Worm (Caenorhabditis elegans) whole organism, young adult: ENCODE measurements around the gene R02F11.12.

Experiments
- F23B12.7 ChIP-seq: sonication (generic microtip); optimal IDR thresholded peaks from 2 replicates; lab custom pipeline; 2017; ENCODE audit warnings: missing genetic modification characterization, mild to moderate bottlenecking, missing compliant biosample characterization, antibody characterized with exemption, moderate library complexity; ENCODE audit not compliant: insufficient read depth
- F33H1.4 ChIP-seq: fragments of 200-800 bp; sonication (Bioruptor generic); IDR thresholded peaks from 2 replicates; pipeline ENCODE4 v1.3.6; 2022; ENCODE audit warnings: missing genetic modification reagents, missing genetic modification characterization, missing compliant biosample characterization
- F49E8.2 ChIP-seq: sonication (generic microtip); optimal IDR thresholded peaks from 3 replicates; lab custom pipeline; 2017; ENCODE audit warnings: missing genetic modification characterization, mild to moderate bottlenecking, missing compliant biosample characterization, antibody characterized with exemption, moderate library complexity; ENCODE audit not compliant: insufficient read depth
- F57A8.1 ChIP-seq: fragments of 200-800 bp; sonication (Bioruptor generic); optimal IDR thresholded peaks from 2 replicates; lab custom pipeline; 2018; ENCODE audit warnings: mild to moderate bottlenecking, missing genetic modification characterization, moderate library complexity, missing compliant biosample characterization
- K11D2.4 ChIP-seq: fragments of 200-800 bp; sonication (Bioruptor generic); IDR thresholded peaks from 2 replicates; pipeline ENCODE4 v1.3.6; 2022; ENCODE audit warnings: missing genetic modification reagents, missing genetic modification characterization, missing compliant biosample characterization
- T07F8.4 ChIP-seq: sonication (generic microtip); optimal IDR thresholded peaks from 2 replicates; lab custom pipeline; 2016; ENCODE audit warnings: mild to moderate bottlenecking, missing genetic modification characterization, moderate library complexity, missing compliant biosample characterization
- T26A5.8 ChIP-seq: sonication (generic microtip); optimal IDR thresholded peaks from 2 replicates; lab custom pipeline; 2016; ENCODE audit warnings: missing genetic modification characterization, missing compliant biosample characterization
- Y53F4B.3 ChIP-seq: fragments of 200-800 bp; sonication (Bioruptor generic); IDR thresholded peaks from 2 replicates; pipeline ENCODE4 v1.3.6; 2022; ENCODE audit warnings: missing genetic modification reagents, missing genetic modification characterization, missing compliant biosample characterization
- Y53G8AR.9 ChIP-seq: fragments of 200-800 bp; sonication (Bioruptor generic); conservative IDR thresholded peaks from 2 replicates; pipeline ENCODE4 v1.3.6; 2022; ENCODE audit warnings: missing genetic modification reagents, missing genetic modification characterization, missing compliant biosample characterization
- Y67H2A.10 ChIP-seq: fragments of 200-800 bp; sonication (Bioruptor generic); conservative IDR thresholded peaks from 2 replicates; pipeline ENCODE4 v1.3.6; 2022; ENCODE audit warnings: missing genetic modification reagents, missing genetic modification characterization, missing compliant biosample characterization
- Y95B8A.8 ChIP-seq: fragments of 200-800 bp; sonication (Bioruptor generic); IDR thresholded peaks from 2 replicates; pipeline ENCODE4 v1.3.6; 2022; ENCODE audit warnings: missing genetic modification reagents, missing genetic modification characterization, missing compliant biosample characterization
- ama-1 ChIP-seq, 3 experiments: fragments of 150-350 bp in 1 of 3; sonication (generic microtip) in 2 of 3; optimal IDR thresholded peaks; 2 replicates each; lab custom pipeline; 2014 to 2018; ENCODE audit warnings: missing biosample characterization in 2 of 3, missing genetic modification characterization in 2 of 3, missing genetic modification reagents in 2 of 3
- athp-1 ChIP-seq: sonication (generic microtip); optimal IDR thresholded peaks from 2 replicates; lab custom pipeline; 2017; ENCODE audit warnings: mild to moderate bottlenecking, missing genetic modification characterization, missing compliant biosample characterization
- attf-6 ChIP-seq: fragments of 200-800 bp; sonication (Bioruptor generic); IDR thresholded peaks from 2 replicates; pipeline ENCODE4 v1.3.6; 2022; ENCODE audit warnings: missing genetic modification reagents, missing genetic modification characterization, missing compliant biosample characterization
- ceh-100 ChIP-seq: fragments of 200-800 bp; sonication (Bioruptor generic); IDR thresholded peaks from 2 replicates; pipeline ENCODE4 v1.3.6; 2022; ENCODE audit warnings: missing genetic modification reagents, missing genetic modification characterization, missing compliant biosample characterization
- ceh-27 ChIP-seq: fragments of 200-800 bp; sonication (Bioruptor generic); optimal IDR thresholded peaks from 2 replicates; lab custom pipeline; 2018; ENCODE audit warnings: mild to moderate bottlenecking, missing genetic modification characterization, moderate library complexity, missing compliant biosample characterization
- dpff-1 ChIP-seq: sonication (generic microtip); optimal IDR thresholded peaks from 2 replicates; lab custom pipeline; 2017; ENCODE audit warnings: mild to moderate bottlenecking, missing genetic modification characterization, missing compliant biosample characterization
- ekl-4 ChIP-seq: fragments of 200-800 bp; sonication (Bioruptor generic); IDR thresholded peaks from 2 replicates; pipeline ENCODE4 v1.3.6; 2022; ENCODE audit warnings: missing genetic modification reagents, missing genetic modification characterization, missing compliant biosample characterization
- him-1 ChIP-seq: sonication (generic microtip); optimal IDR thresholded peaks from 2 replicates; lab custom pipeline; 2016; ENCODE audit warnings: missing genotype, missing genetic modification reagents, missing genetic modification characterization, missing compliant biosample characterization
- hmg-20 ChIP-seq: fragments of 200-800 bp; sonication (Bioruptor generic); IDR thresholded peaks from 2 replicates; pipeline ENCODE4 v1.3.6; 2022; ENCODE audit warnings: missing genetic modification reagents, missing genetic modification characterization, missing compliant biosample characterization
- hsf-1 ChIP-seq: fragments of 200-800 bp; sonication (Bioruptor generic); IDR thresholded peaks from 2 replicates; pipeline ENCODE4 v1.3.6; 2022; ENCODE audit warnings: missing genetic modification reagents, missing genetic modification characterization, missing compliant biosample characterization
- lag-1 ChIP-seq: fragments of 200-800 bp; sonication (Bioruptor generic); IDR thresholded peaks from 2 replicates; pipeline ENCODE4 v1.3.6; 2022; ENCODE audit warnings: missing genetic modification reagents, missing genetic modification characterization, missing compliant biosample characterization
- lin-35 ChIP-seq, 3 experiments: fragments of 150-350 bp in 2 of 3; sonication (generic microtip) in 1 of 3; optimal IDR thresholded peaks; 2 replicates each; lab custom pipeline; 2014 to 2018; ENCODE audit warnings: missing biosample characterization in 3 of 3, missing genetic modification characterization in 3 of 3, missing genetic modification reagents in 3 of 3
- lir-1 ChIP-seq: fragments of 200-800 bp; sonication (Bioruptor generic); conservative IDR thresholded peaks from 2 replicates; pipeline ENCODE4 v1.3.6; 2022; ENCODE audit warnings: missing genetic modification reagents, missing genetic modification characterization, missing compliant biosample characterization
- lsl-1 ChIP-seq: fragments of 200-800 bp; sonication (Bioruptor generic); optimal IDR thresholded peaks from 2 replicates; lab custom pipeline; 2018; ENCODE audit warnings: mild to moderate bottlenecking, missing genetic modification characterization, moderate library complexity, missing compliant biosample characterization
- lsy-27 ChIP-seq: sonication (generic microtip); optimal IDR thresholded peaks from 2 replicates; lab custom pipeline; 2017; ENCODE audit warnings: missing genetic modification characterization, mild to moderate bottlenecking, missing compliant biosample characterization, antibody characterized with exemption, missing genotype, borderline replicate concordance; ENCODE audit not compliant: insufficient read depth
- madf-6 ChIP-seq: fragments of 200-800 bp; sonication (Bioruptor generic); IDR thresholded peaks from 2 replicates; pipeline ENCODE4 v1.3.6; 2022; ENCODE audit warnings: missing genetic modification reagents, missing genetic modification characterization, missing compliant biosample characterization
- mel-28 ChIP-seq: sonication (generic microtip); optimal IDR thresholded peaks from 2 replicates; lab custom pipeline; 2016; ENCODE audit warnings: borderline replicate concordance, mild to moderate bottlenecking, missing genetic modification characterization, missing compliant biosample characterization
- nfya-1 ChIP-seq: sonication (generic microtip); optimal IDR thresholded peaks from 2 replicates; lab custom pipeline; 2017; ENCODE audit warnings: antibody characterized with exemption, missing compliant biosample characterization, missing genetic modification characterization, borderline replicate concordance; ENCODE audit not compliant: insufficient read depth
- nfya-2 ChIP-seq: fragments of 200-800 bp; sonication (Bioruptor generic); IDR thresholded peaks from 2 replicates; pipeline ENCODE4 v1.3.6; 2022; ENCODE audit warnings: missing genetic modification reagents, missing genetic modification characterization, missing compliant biosample characterization
- pbrm-1 ChIP-seq: fragments of 200-800 bp; sonication (Bioruptor generic); IDR thresholded peaks from 2 replicates; pipeline ENCODE4 v1.3.6; 2022; ENCODE audit warnings: missing genetic modification reagents, missing genetic modification characterization, missing compliant biosample characterization
- rcor-1 ChIP-seq: fragments of 200-800 bp; sonication (Bioruptor generic); IDR thresholded peaks from 2 replicates; pipeline ENCODE4 v1.3.6; 2022; ENCODE audit warnings: missing genetic modification reagents, missing genetic modification characterization, missing compliant biosample characterization
- rpc-1 ChIP-seq, 2 experiments: fragments of 150-350 bp in 1 of 2; sonication (generic microtip) in 1 of 2; optimal IDR thresholded peaks; 2 replicates each; lab custom pipeline; 2014 to 2018; ENCODE audit warnings: missing biosample characterization in 1 of 2, missing genetic modification characterization in 1 of 2, missing genetic modification reagents in 1 of 2, missing genotype in 1 of 2
- snpc-1.1 ChIP-seq: sonication (generic microtip); optimal IDR thresholded peaks from 2 replicates; lab custom pipeline; 2017; ENCODE audit warnings: missing genetic modification characterization, mild to moderate bottlenecking, missing compliant biosample characterization, antibody characterized with exemption, moderate library complexity, missing genotype, missing genetic modification reagents; ENCODE audit not compliant: insufficient read depth
- snpc-1.3 ChIP-seq: sonication (generic microtip); optimal IDR thresholded peaks from 2 replicates; lab custom pipeline; 2017; ENCODE audit warnings: missing genetic modification characterization, mild to moderate bottlenecking, missing compliant biosample characterization, antibody characterized with exemption, moderate library complexity, missing genotype, missing genetic modification reagents; ENCODE audit not compliant: insufficient read depth
- snpc-3.4 ChIP-seq: sonication (generic microtip); optimal IDR thresholded peaks from 2 replicates; lab custom pipeline; 2017; ENCODE audit warnings: missing genetic modification characterization, mild to moderate bottlenecking, missing compliant biosample characterization, antibody characterized with exemption, moderate library complexity, missing genotype, missing genetic modification reagents
- snpc-4 ChIP-seq, 5 experiments: fragments of 150-350 bp in 1 of 5; sonication (generic microtip) in 4 of 5; optimal IDR thresholded peaks; 2 replicates each; lab custom pipeline; 2014 to 2018; ENCODE audit warnings: missing genetic modification characterization in 5 of 5, missing biosample characterization in 3 of 5, antibody characterized with exemption in 2 of 5, mild to moderate bottlenecking in 2 of 5, missing compliant biosample characterization in 2 of 5, missing genotype in 2 of 5, moderate library complexity in 2 of 5, missing genetic modification reagents in 1 of 5
- sptf-2 ChIP-seq: fragments of 200-800 bp; sonication (Bioruptor generic); optimal IDR thresholded peaks from 2 replicates; lab custom pipeline; 2018; ENCODE audit warnings: mild to moderate bottlenecking, missing genetic modification characterization, missing compliant biosample characterization
- tbp1 ChIP-seq: fragments of 200-800 bp; sonication (Bioruptor generic); optimal IDR thresholded peaks from 2 replicates; lab custom pipeline; 2018; ENCODE audit warnings: mild to moderate bottlenecking, missing genetic modification characterization, missing compliant biosample characterization
- tbx-9 ChIP-seq: sonication (generic microtip); optimal IDR thresholded peaks from 2 replicates; lab custom pipeline; 2016; ENCODE audit warnings: borderline replicate concordance, missing genetic modification characterization, inconsistent platforms, missing compliant biosample characterization
- tlf-1 ChIP-seq: fragments of 200-800 bp; sonication (Bioruptor generic); optimal IDR thresholded peaks from 2 replicates; lab custom pipeline; 2018; ENCODE audit warnings: mild to moderate bottlenecking, missing genetic modification characterization, missing compliant biosample characterization
- xnd-1 ChIP-seq: sonication (generic microtip); optimal IDR thresholded peaks from 2 replicates; lab custom pipeline; 2016; ENCODE audit warnings: missing genotype, missing genetic modification reagents, missing genetic modification characterization, missing compliant biosample characterization
- ztf-28 ChIP-seq: fragments of 200-800 bp; sonication (Bioruptor generic); IDR thresholded peaks from 2 replicates; pipeline ENCODE4 v1.3.6; 2022; ENCODE audit warnings: missing genetic modification reagents, missing genetic modification characterization, missing compliant biosample characterization
- ztf-3 ChIP-seq: fragments of 200-800 bp; sonication (Bioruptor generic); optimal IDR thresholded peaks from 2 replicates; lab custom pipeline; 2018; ENCODE audit warnings: mild to moderate bottlenecking, missing genetic modification characterization, missing compliant biosample characterization
- ztf-6 ChIP-seq: fragments of 200-800 bp; sonication (Bioruptor generic); IDR thresholded peaks from 2 replicates; pipeline ENCODE4 v1.3.6; 2022; ENCODE audit warnings: missing genetic modification reagents, missing genetic modification characterization, missing compliant biosample characterization

R02F11.12 gene

ce11 chrV:4758540-4758939 is 31.9 kb upstream of the R02F11.12 start:
- TF ChIP-seq lin-35 (GFP tag; optimal IDR thresholded peaks at IDR 0.05; lab: Kevin White, UChicago) (peak in 1 of 3 experiments; percentile 17), tbp1 (no peak), xnd-1 (tag; lab: Kevin White, UChicago) (no peak), madf-6 (GFP tag; lab: Robert Waterston, UW) (peak; percentile 63), snpc-1.3 (tag; lab: Kevin White, UChicago) (no peak), ekl-4 (GFP tag; lab: Robert Waterston, UW) (peak; percentile 52; the same call in 1 of the 2 replicates), attf-6 (peak; percentile 47; the same call in 1 of the 2 replicates), Y53F4B.3 (GFP tag; lab: Robert Waterston, UW) (no peak), ztf-3 (GFP tag; lab: Kevin White, UChicago) (no peak), ceh-100 (GFP tag; lab: Robert Waterston, UW) (no peak), Y53G8AR.9 (GFP tag; lab: Robert Waterston, UW) (peak; percentile 79), ama-1 (optimal IDR thresholded peaks at IDR 0.05; lab: Kevin White, UChicago) (no peak), ama-1 (GFP tag; optimal IDR thresholded peaks at IDR 0.05; lab: Kevin White, UChicago) (peak in 1 of 2 experiments; percentile 37), hsf-1 (GFP tag; lab: Robert Waterston, UW) (peak; percentile 74), T07F8.4 (tag; lab: Kevin White, UChicago) (no peak), F33H1.4 (0 out of 2 replicates have a peak, but pooled peaks have one; percentile 21), F23B12.7 (tag; lab: Kevin White, UChicago) (no peak), ztf-28 (GFP tag; lab: Robert Waterston, UW) (no peak), K11D2.4 (no peak), Y95B8A.8 (0 out of 2 replicates have a peak, but pooled peaks have one; percentile 39), pbrm-1 (GFP tag; lab: Robert Waterston, UW) (no peak), snpc-3.4 (tag; lab: Kevin White, UChicago) (no peak), ceh-27 (GFP tag; lab: Kevin White, UChicago) (no peak), Y67H2A.10 (GFP tag; lab: Robert Waterston, UW) (no peak), tlf-1 (no peak), ztf-6 (GFP tag; lab: Robert Waterston, UW) (no peak), lir-1 (GFP tag; lab: Robert Waterston, UW) (no peak), dpff-1 (no peak), F49E8.2 (tag; lab: Kevin White, UChicago) (peak; percentile 15), nfya-1 (tag; lab: Kevin White, UChicago) (no peak), sptf-2 (GFP tag; lab: Kevin White, UChicago) (no peak), him-1 (tag; lab: Kevin White, UChicago) (peak; percentile 21), snpc-1.1 (tag; lab: Kevin White, UChicago) (no peak), lag-1 (GFP tag; lab: Robert Waterston, UW) (no peak), nfya-2 (no peak), rpc-1 (optimal IDR thresholded peaks at IDR 0.05; lab: Kevin White, UChicago) (no peak), rpc-1 (tag; optimal IDR thresholded peaks at IDR 0.05; lab: Kevin White, UChicago) (no peak), T26A5.8 (peak; percentile 2), rcor-1 (GFP tag; lab: Robert Waterston, UW) (peak; percentile 46; the same call in 1 of the 2 replicates), mel-28 (tag; lab: Kevin White, UChicago) (no peak), lsy-27 (tag; lab: Kevin White, UChicago) (no peak), tbx-9 (tag; lab: Kevin White, UChicago) (no peak), lsl-1 (GFP tag; lab: Kevin White, UChicago) (no peak), snpc-4 (GFP tag; optimal IDR thresholded peaks at IDR 0.05; lab: Kevin White, UChicago) (no peak), snpc-4 (tag; optimal IDR thresholded peaks at IDR 0.05; lab: Kevin White, UChicago) (no peak), athp-1 (no peak), F57A8.1 (no peak), hmg-20 (0 out of 2 replicates have a peak, but pooled peaks have one; percentile 3)
